Worm (Caenorhabditis elegans) whole organism, midembryonic: ENCODE measurements around the gene W04E12.9.
A peak's percentile ranks its signal among the peaks of the same experiment; 100 is the strongest.

ENCODE experiments used
- T22C8.4 ChIP-seq: fragments of 200-800 bp; sonication (Bioruptor generic); IDR thresholded peaks from 2 replicates; pipeline ENCODE4 v1.3.6; 2022; ENCODE audit warnings: missing genetic modification characterization, missing compliant biosample characterization
- cog-1 ChIP-seq: sonication (generic microtip); optimal IDR thresholded peaks from 2 replicates; lab custom pipeline; 2016; ENCODE audit warnings: missing genetic modification characterization, missing compliant biosample characterization
- flt-1 ChIP-seq: fragments of 200-800 bp; sonication (Bioruptor generic); IDR thresholded peaks from 2 replicates; pipeline ENCODE4 v1.3.6; 2022; ENCODE audit warnings: missing genetic modification characterization, missing compliant biosample characterization
- klf-2 ChIP-seq: fragments of 200-800 bp; sonication (Bioruptor generic); conservative IDR thresholded peaks from 2 replicates; pipeline ENCODE4 v1.3.6; 2022; ENCODE audit warnings: missing genetic modification reagents, missing genetic modification characterization, missing compliant biosample characterization
- med-1 ChIP-seq: sonication (generic microtip); optimal IDR thresholded peaks from 2 replicates; lab custom pipeline; 2017; ENCODE audit warnings: missing genetic modification characterization, mild to moderate bottlenecking, missing compliant biosample characterization, antibody characterized with exemption, missing genetic modification reagents; ENCODE audit not compliant: insufficient read depth
- ref-1 ChIP-seq: fragments of 200-800 bp; sonication (Bioruptor generic); conservative IDR thresholded peaks from 2 replicates; pipeline ENCODE4 v1.3.6; 2022; ENCODE audit warnings: missing genetic modification reagents, missing genetic modification characterization, missing compliant biosample characterization
- tab-1 ChIP-seq: fragments of 200-800 bp; sonication (Bioruptor generic); IDR thresholded peaks from 2 replicates; pipeline ENCODE4 v1.3.6; 2022; ENCODE audit warnings: missing genetic modification characterization, missing compliant biosample characterization
- ztf-23 ChIP-seq: fragments of 200-800 bp; sonication (Bioruptor generic); IDR thresholded peaks from 2 replicates; pipeline ENCODE4 v1.3.6; 2022; ENCODE audit warnings: missing genetic modification reagents, missing genetic modification characterization, missing compliant biosample characterization
- ztf-29 ChIP-seq: fragments of 200-800 bp; sonication (Bioruptor generic); IDR thresholded peaks from 2 replicates; pipeline ENCODE4 v1.3.6; 2022; ENCODE audit warnings: missing genetic modification reagents, missing genetic modification characterization, missing compliant biosample characterization

The W04E12.9 gene

ce11 chrV:19724589-19724988 lies 31.8 kb upstream of the W04E12.9 start:
- TF ChIP-seq ref-1 (GFP tag; lab: Robert Waterston, UW): no peak
- TF ChIP-seq T22C8.4 (GFP tag; lab: Robert Waterston, UW): no peak
- no peak for TF ChIP-seq cog-1 (tag; lab: Kevin White, UChicago)
- no peak for TF ChIP-seq klf-2 (GFP tag; lab: Robert Waterston, UW)
- no peak for TF ChIP-seq med-1
- TF ChIP-seq tab-1: no peak
- no peak for TF ChIP-seq ztf-23 (GFP tag; lab: Robert Waterston, UW)
- no peak for TF ChIP-seq flt-1
- TF ChIP-seq ztf-29 (GFP tag; lab: Robert Waterston, UW): no peak

DNA sequence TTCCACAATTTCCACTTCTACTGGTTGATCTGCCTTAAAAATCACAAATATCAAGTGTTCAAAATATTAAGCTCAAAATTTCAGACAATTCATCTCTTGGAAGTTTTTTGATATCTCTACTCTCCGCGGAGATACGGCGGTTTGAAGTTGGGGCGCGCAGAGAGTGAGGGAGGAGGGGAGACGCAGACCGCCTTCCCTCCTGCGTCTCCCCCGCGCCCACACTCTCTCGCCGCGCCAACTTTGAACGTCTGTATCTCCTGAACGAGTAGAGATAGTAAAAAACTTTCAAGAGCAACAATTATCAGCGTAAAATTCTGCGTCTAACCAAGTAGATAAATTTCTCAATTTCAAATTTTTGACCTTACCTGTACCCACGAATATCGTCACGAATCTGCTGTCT lies 28.4 kb upstream of the W04E12.9 start:
- TF ChIP-seq ref-1 (GFP tag; lab: Robert Waterston, UW): no peak

DNA sequence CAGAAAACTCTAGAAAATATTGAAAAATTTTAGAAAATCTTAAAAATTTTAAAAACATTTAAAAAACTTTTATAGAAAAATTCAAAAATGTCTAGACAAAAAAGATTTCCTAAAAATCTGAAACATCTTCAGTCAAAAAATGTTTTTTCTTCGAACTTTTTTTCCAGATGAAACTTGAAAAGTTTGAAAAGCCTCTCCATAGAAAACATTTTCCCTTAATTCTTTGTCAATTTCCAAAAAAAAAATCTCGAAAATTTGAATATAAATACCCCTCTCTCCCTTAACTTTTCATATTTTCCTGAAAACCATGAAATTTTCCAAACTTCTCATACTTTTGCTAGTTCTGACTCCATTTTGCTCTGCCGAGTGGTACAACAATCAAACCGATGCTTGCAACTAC lies 27.6 kb upstream of the W04E12.9 start, which contains the start of gene Y116F11A.3:
Gene Y116F11A.3 (plus strand): TSS at position 301 of the 400 bp plus-strand sequence.
- TF ChIP-seq tab-1: no peak
- TF ChIP-seq flt-1: no peak
- TF ChIP-seq klf-2 (GFP tag; lab: Robert Waterston, UW): no peak
- no peak for TF ChIP-seq cog-1 (tag; lab: Kevin White, UChicago)
- TF ChIP-seq T22C8.4 (GFP tag; lab: Robert Waterston, UW): no peak
- TF ChIP-seq ref-1 (GFP tag; lab: Robert Waterston, UW): no peak
- TF ChIP-seq med-1: no peak
- no peak for TF ChIP-seq ztf-23 (GFP tag; lab: Robert Waterston, UW)
- TF ChIP-seq ztf-29 (GFP tag; lab: Robert Waterston, UW): no peak

- TF ChIP-seq ref-1 (GFP tag; lab: Robert Waterston, UW) (no peak), ztf-29 (GFP tag; lab: Robert Waterston, UW) (no peak), klf-2 (GFP tag; lab: Robert Waterston, UW) (no peak), ztf-23 (GFP tag; lab: Robert Waterston, UW) (no peak), cog-1 (tag; lab: Kevin White, UChicago) (no peak), T22C8.4 (GFP tag; lab: Robert Waterston, UW) (no peak), med-1 (no peak), flt-1 (no peak), tab-1 (no peak)
Measured at ce11 chrV:19730280-19730679, 26.1 kb upstream of the W04E12.9 start, which contains the start of gene Y116F11A.1. TSS of gene Y116F11A.1 (plus strand) at chrV:19730580.

DNA sequence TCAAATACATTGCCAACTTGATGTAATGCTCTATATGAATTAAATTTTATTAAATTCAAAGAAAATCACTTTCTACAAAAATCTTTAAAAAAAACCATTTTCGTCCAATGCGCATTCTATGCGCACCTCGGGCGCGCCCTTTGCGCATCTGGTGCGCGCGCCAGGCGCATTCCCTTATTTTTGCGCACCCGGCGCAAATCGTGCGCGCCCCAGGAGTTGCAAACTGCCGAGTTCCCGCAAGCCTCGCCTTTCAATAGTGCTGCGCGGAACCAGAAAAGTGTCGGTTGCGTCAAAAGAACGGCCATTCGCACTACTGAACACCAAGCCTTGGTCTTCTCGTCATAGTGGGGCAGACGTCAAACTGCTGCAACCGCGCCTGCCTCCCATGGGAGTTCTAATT lies 22.6 kb upstream of the W04E12.9 start:
- TF ChIP-seq tab-1 (no peak), ztf-23 (GFP tag; lab: Robert Waterston, UW) (no peak), flt-1 (no peak), med-1 (no peak)

DNA sequence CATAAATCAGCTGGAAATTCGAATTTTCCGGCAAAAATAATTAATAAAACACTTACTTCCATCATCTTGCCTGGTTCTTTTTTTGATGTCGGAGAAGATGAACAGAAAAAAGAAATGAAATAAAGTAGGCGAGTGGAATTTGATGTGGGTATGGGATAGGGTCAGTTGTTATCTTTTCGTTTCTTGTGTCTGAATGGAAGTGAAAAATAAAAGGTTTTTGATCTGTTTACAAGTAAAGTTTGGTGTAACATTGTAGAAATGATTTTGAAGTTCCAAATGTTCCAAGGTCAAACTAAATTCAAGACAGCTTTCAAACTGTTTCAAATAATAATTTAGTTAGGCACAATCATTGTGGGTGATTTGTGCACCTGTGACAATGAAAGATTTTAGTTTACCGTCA lies 18.9 kb upstream of the W04E12.9 start, which contains the start of gene W04E12.7:
Gene W04E12.7 (minus strand): TSS at position 101 of the 400 bp plus-strand sequence.
- TF ChIP-seq cog-1 (tag; lab: Kevin White, UChicago) (no peak), ztf-29 (GFP tag; lab: Robert Waterston, UW) (no peak), med-1 (no peak), flt-1 (no peak), tab-1 (no peak), ztf-23 (GFP tag; lab: Robert Waterston, UW) (no peak), klf-2 (GFP tag; lab: Robert Waterston, UW) (no peak), ref-1 (GFP tag; lab: Robert Waterston, UW) (no peak), T22C8.4 (GFP tag; lab: Robert Waterston, UW) (no peak)

DNA sequence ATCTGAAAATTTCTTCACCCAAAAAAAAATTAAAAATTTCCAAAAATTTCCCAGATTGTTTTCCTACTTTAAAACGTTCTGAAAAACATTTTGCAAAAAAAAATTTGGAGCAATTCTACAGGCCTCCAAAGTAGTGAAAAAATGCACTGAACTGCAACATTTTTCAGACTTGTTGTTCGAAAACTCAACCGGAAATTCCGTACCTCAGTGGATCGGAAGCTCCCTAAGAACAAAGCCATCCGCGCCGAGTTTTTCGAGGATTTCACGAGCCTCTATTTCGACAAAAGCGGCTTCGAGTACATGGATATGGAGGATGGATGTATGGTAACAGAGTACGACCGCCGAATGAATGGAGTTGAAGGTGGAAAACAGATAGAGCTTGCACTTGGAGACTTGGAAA lies 18.2 kb upstream of the W04E12.9 start, which contains the start of gene fbxa-131:
Gene fbxa-131 (plus strand): TSS at position 301 of the 400 bp plus-strand sequence.
- no peak for TF ChIP-seq T22C8.4 (GFP tag; lab: Robert Waterston, UW)
- no peak for TF ChIP-seq ztf-23 (GFP tag; lab: Robert Waterston, UW)
- TF ChIP-seq cog-1 (tag; lab: Kevin White, UChicago): no peak
- no peak for TF ChIP-seq ref-1 (GFP tag; lab: Robert Waterston, UW)
- TF ChIP-seq med-1: no peak
- no peak for TF ChIP-seq tab-1
- TF ChIP-seq flt-1: no peak
- TF ChIP-seq klf-2 (GFP tag; lab: Robert Waterston, UW): no peak

DNA sequence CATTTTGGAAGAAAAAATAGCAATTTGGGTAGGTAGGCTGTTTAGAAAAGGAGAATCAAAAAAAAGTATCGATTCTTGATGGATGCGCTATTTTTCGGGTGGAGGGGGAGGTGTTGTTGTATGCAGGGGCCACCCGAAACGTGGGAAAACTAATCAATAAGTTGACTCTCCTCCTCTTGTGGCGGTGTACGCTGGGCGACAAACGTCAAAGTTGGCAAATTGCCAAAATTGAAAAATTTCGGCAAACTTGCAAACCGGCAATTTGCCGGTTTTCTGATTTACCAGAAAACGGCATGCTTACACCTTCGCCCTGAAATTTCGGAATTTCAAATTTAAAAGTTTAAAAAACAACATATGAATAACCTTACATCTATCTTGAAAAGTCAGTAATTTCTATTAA lies 15.3 kb upstream of the W04E12.9 start, which contains the start of gene W04E12.2:
Gene W04E12.2 (minus strand): TSS at position 101 of the 400 bp plus-strand sequence.
- TF ChIP-seq flt-1 (no peak), ref-1 (GFP tag; lab: Robert Waterston, UW) (no peak), ztf-29 (GFP tag; lab: Robert Waterston, UW) (no peak), med-1 (no peak), T22C8.4 (GFP tag; lab: Robert Waterston, UW) (peak; percentile 52; the same call in 1 of the 2 replicates)

DNA sequence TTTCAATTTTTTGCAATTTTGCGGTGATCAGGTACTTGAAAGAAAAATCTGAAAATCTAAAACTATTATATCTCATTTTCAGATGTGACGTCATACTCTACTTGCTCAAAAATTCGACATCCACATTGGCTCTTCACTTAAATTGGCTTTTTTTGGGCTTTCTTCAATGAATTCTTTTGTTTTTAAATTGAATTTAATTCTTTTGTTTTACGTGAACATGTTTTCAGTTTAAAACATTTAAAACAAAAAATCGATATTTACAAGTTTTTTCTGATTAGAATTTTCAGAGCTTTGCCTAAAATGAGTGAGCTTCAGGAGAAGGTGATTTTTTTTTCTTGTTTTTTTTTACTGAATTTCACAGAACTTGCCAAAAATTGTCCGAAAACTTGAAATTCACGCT lies 14.7 kb upstream of the W04E12.9 start, which contains the start of gene W04E12.3:
Gene W04E12.3 (plus strand): TSS at position 301 of the 400 bp plus-strand sequence.
- no peak for TF ChIP-seq flt-1

DNA sequence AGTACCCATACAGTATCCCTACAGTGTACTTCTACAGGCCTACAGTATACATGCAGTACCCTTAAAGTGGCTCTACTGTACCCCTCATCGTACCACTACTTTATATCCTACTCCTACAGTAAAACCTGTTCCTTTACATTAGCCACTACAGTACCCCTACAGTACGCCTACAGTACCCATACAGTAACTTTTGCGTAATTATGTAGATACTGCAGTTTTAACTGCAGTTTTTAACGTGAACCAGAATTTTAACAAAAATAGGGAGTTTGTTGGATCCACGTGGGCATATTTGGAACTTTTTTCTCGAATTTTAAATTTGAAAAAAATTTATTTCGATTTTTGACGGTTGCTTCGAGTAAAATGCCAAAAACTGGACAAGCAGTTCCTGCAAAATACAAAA lies 13.0 kb upstream of the W04E12.9 start, which contains the start of gene W04E12.4:
Gene W04E12.4 (plus strand): TSS at position 301 of the 400 bp plus-strand sequence.
- no peak for TF ChIP-seq T22C8.4 (GFP tag; lab: Robert Waterston, UW)
- TF ChIP-seq ztf-23 (GFP tag; lab: Robert Waterston, UW): no peak
- no peak for TF ChIP-seq med-1
- no peak for TF ChIP-seq flt-1
- no peak for TF ChIP-seq ref-1 (GFP tag; lab: Robert Waterston, UW)
- no peak for TF ChIP-seq klf-2 (GFP tag; lab: Robert Waterston, UW)
- no peak for TF ChIP-seq cog-1 (tag; lab: Kevin White, UChicago)
- no peak for TF ChIP-seq ztf-29 (GFP tag; lab: Robert Waterston, UW)
- no peak for TF ChIP-seq tab-1

DNA sequence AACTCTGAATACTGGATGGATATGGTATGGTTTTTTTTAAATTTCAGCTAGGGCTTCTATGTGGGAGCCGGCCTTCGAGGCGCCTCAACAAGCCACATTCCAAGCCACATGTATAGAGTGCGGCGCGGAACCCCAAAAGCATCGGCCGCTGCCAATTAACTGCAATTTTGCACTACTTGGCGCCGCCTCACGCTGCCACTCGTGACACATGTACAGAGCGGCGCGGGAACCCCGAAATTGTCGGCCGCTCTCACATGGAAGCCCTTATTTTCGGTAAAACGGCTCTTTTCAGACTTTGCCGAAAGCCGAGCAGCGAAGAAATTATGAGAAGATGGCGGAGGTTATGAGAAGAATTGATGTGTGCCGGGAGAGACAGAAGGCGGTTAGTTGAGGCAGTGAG lies 12.6 kb upstream of the W04E12.9 start:
- no peak for TF ChIP-seq flt-1
- no peak for TF ChIP-seq ref-1 (GFP tag; lab: Robert Waterston, UW)
- TF ChIP-seq med-1: no peak
- no peak for TF ChIP-seq ztf-23 (GFP tag; lab: Robert Waterston, UW)
- TF ChIP-seq cog-1 (tag; lab: Kevin White, UChicago): no peak
- no peak for TF ChIP-seq klf-2 (GFP tag; lab: Robert Waterston, UW)
- TF ChIP-seq ztf-29 (GFP tag; lab: Robert Waterston, UW): no peak
- no peak for TF ChIP-seq T22C8.4 (GFP tag; lab: Robert Waterston, UW)
- no peak for TF ChIP-seq tab-1
